Fruit fly (Drosophila melanogaster): ENCODE results near the gene CG15646.

CG15646 gene

DNA sequence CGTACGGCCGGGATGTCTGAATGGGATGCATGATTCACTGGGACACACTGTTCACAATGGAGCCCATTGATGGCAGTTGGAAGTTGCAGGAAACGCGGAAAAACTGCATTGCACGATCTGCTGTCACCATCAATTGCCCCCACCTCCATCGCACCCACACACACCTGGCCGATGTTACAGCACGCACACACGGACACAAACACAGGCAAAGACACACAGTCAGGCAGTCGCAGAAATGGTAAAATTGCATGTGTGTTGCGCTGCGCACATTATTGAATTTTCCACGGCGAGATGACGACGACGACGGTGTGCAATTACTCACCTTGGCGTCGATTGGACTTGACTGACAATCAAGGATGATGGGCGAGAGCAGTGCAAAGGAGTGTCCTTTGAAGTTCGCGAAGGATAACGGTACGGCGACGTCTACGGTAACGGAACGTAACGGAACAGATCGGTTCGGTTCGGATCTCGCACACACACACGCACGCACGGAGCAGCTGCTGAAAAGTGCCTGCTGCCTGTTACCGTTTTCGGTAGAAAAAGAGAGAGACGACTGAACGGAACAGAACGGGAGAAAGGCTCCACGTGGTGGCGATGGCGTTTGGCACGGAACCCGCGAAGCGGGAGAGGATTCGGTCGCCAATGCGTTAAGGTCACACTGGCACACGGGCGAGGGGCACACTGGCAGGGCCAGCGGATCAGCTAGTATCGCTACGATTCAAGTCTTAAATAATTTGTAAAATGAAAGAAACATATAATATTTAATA is 39.3 kb upstream of the CG15646 start, which contains the start of the genes CG9281 and CG15601 (continued):
- TF ChIP-seq D (optimal IDR thresholded peaks at IDR 0.05) (peak; percentile 55), D (GFP tag; optimal IDR thresholded peaks at IDR 0.05) (no peak), Dp (GFP tag; optimal IDR thresholded peaks at IDR 0.05) (peak; percentile 38), CG5245 (GFP tag; optimal IDR thresholded peaks at IDR 0.05) (no peak), tgo (GFP tag; IDR thresholded peaks at IDR 0.05) (no peak), ac (GFP tag; optimal IDR thresholded peaks at IDR 0.05) (peak; percentile 6), CG6272 (GFP tag; IDR thresholded peaks at IDR 0.05) (no peak), gsb (GFP tag; IDR thresholded peaks at IDR 0.05) (no peak), Hr51 (GFP tag; optimal IDR thresholded peaks at IDR 0.05) (no peak), CG42726 (GFP tag; IDR thresholded peaks at IDR 0.05; ENCODE audit: partially characterized antibody) (no peak), hth (optimal IDR thresholded peaks at IDR 0.05) (no peak), ab (GFP tag; optimal IDR thresholded peaks at IDR 0.05) (no peak), bigmax (GFP tag; optimal IDR thresholded peaks at IDR 0.05) (no peak), CG12391 (tag; optimal IDR thresholded peaks at IDR 0.05) (peak; percentile 24), CG9609 (GFP tag; optimal IDR thresholded peaks at IDR 0.05) (no peak), CG2116 (GFP tag; optimal IDR thresholded peaks at IDR 0.05) (peak; percentile 45), CG4707 (GFP tag; optimal IDR thresholded peaks at IDR 0.05) (no peak), gem (tag; optimal IDR thresholded peaks at IDR 0.05) (no peak), CG1603 (tag; optimal IDR thresholded peaks at IDR 0.05) (peak; percentile 52), CG11504 (tag; optimal IDR thresholded peaks at IDR 0.05) (no peak), CG13123 (GFP tag; optimal IDR thresholded peaks at IDR 0.05) (no peak), CG11560 (tag; IDR thresholded peaks at IDR 0.05) (no peak), Aef1 (GFP tag; IDR thresholded peaks at IDR 0.05) (no peak), Abd-B (GFP tag; optimal IDR thresholded peaks at IDR 0.05) (no peak), nerfin-2 (GFP tag; IDR thresholded peaks at IDR 0.05; ENCODE audit: partially characterized antibody) (no peak), Ssrp (tag; optimal IDR thresholded peaks at IDR 0.05) (no peak), fru (optimal IDR thresholded peaks at IDR 0.05) (no peak), CG15479 (GFP tag; optimal IDR thresholded peaks at IDR 0.05) (peak; percentile 96), CG11723 (GFP tag; optimal IDR thresholded peaks at IDR 0.05) (no peak), cwo (GFP tag; optimal IDR thresholded peaks at IDR 0.05) (peak; percentile 7), Gug (GFP tag; IDR thresholded peaks at IDR 0.05) (no peak), Dek (tag; optimal IDR thresholded peaks at IDR 0.05) (no peak), dpn (GFP tag; optimal IDR thresholded peaks at IDR 0.05) (no peak), CG7928 (GFP tag; optimal IDR thresholded peaks at IDR 0.05) (no peak), CG8478 (optimal IDR thresholded peaks at IDR 0.05) (peak; percentile 93), Jarid2 (GFP tag; optimal IDR thresholded peaks at IDR 0.05) (no peak), sob (GFP tag; IDR thresholded peaks at IDR 0.05) (peak; percentile 42; the same call in 1 of the 2 replicates), CG10543 (GFP tag; optimal IDR thresholded peaks at IDR 0.05) (peak; percentile 50), Trl (optimal IDR thresholded peaks at IDR 0.05) (no peak), Trl (GFP tag; optimal IDR thresholded peaks at IDR 0.05) (no peak), CG8089 (GFP tag; optimal IDR thresholded peaks at IDR 0.05) (no peak), CG3995 (GFP tag; optimal IDR thresholded peaks at IDR 0.05) (no peak), CTCF (GFP tag; optimal IDR thresholded peaks at IDR 0.05) (no peak), CG12236 (GFP tag; optimal IDR thresholded peaks at IDR 0.05) (no peak), CG16813 (GFP tag; IDR thresholded peaks at IDR 0.05; ENCODE audit: partially characterized antibody) (peak; percentile 35; the same call in 1 of the 3 replicates), CG30020 (tag; optimal IDR thresholded peaks at IDR 0.05) (peak; percentile 38), CG10654 (GFP tag; optimal IDR thresholded peaks at IDR 0.05) (no peak), CG17328 (GFP tag; IDR thresholded peaks at IDR 0.05) (no peak), YL-1 (GFP tag; optimal IDR thresholded peaks at IDR 0.05) (peak; percentile 77), BEAF-32 (GFP tag; optimal IDR thresholded peaks at IDR 0.05) (peak; percentile 73), amos (GFP tag; IDR thresholded peaks at IDR 0.05; ENCODE audit: partially characterized antibody) (peak; percentile 50)

Data from whole organism, embryonic.